Worm (Caenorhabditis elegans): Measurements from ENCODE around the gene C35D10.3.
A peak's percentile ranks its signal among the peaks of the same experiment; 100 is the strongest.

The C35D10.3 gene

DNA sequence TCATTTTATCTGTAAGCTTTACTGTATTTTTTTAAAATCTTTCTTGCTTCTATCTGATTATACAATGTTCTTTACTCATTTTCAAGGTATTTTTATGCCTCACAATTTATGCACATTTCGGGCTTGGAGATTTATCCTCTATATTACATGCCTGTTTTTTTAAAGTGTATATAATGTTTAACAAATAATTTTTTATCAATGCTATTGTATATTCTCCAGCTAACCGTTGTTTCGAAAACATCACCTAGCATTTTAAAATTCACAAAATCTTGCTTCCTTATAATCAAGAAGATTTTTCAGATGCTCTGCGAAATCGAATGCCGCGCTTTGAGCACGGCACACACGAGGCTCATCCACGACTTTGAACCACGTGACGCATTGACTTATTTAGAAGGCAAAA is 16.7 kb upstream of the C35D10.3 start, which contains the start of gene ced-4:
ced-4 (plus strand) TSS at position 301 of the 400 bp plus-strand sequence.
- peak in 1 of 3 experiments; percentile 1 for TF ChIP-seq lin-35 (GFP tag; optimal IDR thresholded peaks at IDR 0.05)
- no peak for TF ChIP-seq tbp1 (GFP tag; optimal IDR thresholded peaks at IDR 0.05)
- 0 out of 2 replicates have a peak, but pooled peaks have one; percentile 32 for TF ChIP-seq madf-3 (GFP tag; IDR thresholded peaks at IDR 0.05)

DNA sequence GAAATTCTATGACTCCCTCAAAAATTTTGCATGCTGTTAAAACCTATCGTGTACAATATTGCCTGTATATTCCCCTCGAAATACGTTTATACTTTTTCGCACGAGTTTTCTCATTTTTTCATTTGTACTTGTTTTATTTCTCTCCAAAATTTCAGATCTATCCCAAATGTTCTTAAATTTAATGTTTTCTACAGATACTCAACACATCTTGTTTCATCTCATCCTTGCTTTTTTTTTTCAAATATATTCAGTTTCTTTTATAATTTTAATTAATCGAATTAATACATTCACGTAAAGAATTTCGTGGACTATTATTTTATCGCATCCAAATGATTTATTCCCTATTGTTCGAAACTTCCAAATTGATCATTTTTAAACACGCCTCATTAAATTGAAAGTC is 13.8 kb upstream of the C35D10.3 start, which contains the start of gene C35D10.8:
C35D10.8 (plus strand) TSS at position 301 of the 400 bp plus-strand sequence.
- no peak for TF ChIP-seq snpc-3.4 (tag; optimal IDR thresholded peaks at IDR 0.05)
- no peak for TF ChIP-seq C17E4.6 (GFP tag; IDR thresholded peaks at IDR 0.05)
- no peak for TF ChIP-seq Y95B8A.8 (GFP tag; IDR thresholded peaks at IDR 0.05)
- TF ChIP-seq ztf-18 (tag; optimal IDR thresholded peaks at IDR 0.05) = no peak
- TF ChIP-seq ztf-26 (tag; optimal IDR thresholded peaks at IDR 0.05) = no peak
- TF ChIP-seq F22D6.2 (tag; optimal IDR thresholded peaks at IDR 0.05) = no peak
- TF ChIP-seq ztf-25 (GFP tag; IDR thresholded peaks at IDR 0.05) = no peak

- peak; percentile 88 for TF ChIP-seq lsl-1 (GFP tag; optimal IDR thresholded peaks at IDR 0.05)
- peak; percentile 73; the same call in 1 of the 2 replicates for TF ChIP-seq madf-6 (GFP tag; IDR thresholded peaks at IDR 0.05)
- no peak for TF ChIP-seq hrde-1 (tag; optimal IDR thresholded peaks at IDR 0.05; ENCODE audit: borderline replicate concordance)
- peak; percentile 25 for TF ChIP-seq unc-130 (GFP tag; optimal IDR thresholded peaks at IDR 0.05)
- TF ChIP-seq xnd-1 (tag; optimal IDR thresholded peaks at IDR 0.05) = peak; percentile 14
- TF ChIP-seq F33H1.4 (GFP tag; IDR thresholded peaks at IDR 0.05) = peak; percentile 75
- no peak for TF ChIP-seq ceh-79 (tag; optimal IDR thresholded peaks at IDR 0.05)
These were observed 12.6 kb upstream of the C35D10.3 start, which contains the start of gene C35D10.7 for ce11 chrIII:4856109-4856508. C35D10.7 (plus strand) TSS chrIII:4856193.

DNA sequence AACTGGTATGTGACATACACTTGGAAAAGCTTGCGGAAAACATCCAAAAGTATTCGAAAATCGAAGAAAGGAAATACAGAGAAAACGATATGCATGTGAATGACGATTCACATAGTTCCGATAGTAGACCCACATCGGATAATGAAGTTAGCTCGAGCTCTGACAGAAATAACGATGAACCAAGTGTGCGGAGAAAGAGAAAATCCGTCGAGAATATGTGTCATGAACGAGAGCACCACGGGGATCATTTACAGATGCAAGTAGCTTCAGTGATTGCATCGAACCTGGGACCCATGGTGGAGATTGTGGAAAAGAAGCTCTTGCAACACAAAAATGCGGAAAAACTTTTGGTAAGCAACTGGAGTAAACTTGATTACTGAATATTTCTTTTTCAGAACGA is 11.7 kb upstream of the C35D10.3 start:
- no peak for TF ChIP-seq egrh-3 (GFP tag; IDR thresholded peaks at IDR 0.05)
- TF ChIP-seq pbrm-1 (GFP tag; IDR thresholded peaks at IDR 0.05) = no peak
- TF ChIP-seq nfya-1 (tag; optimal IDR thresholded peaks at IDR 0.05; ENCODE audit: borderline replicate concordance, insufficient read depth) = no peak
- TF ChIP-seq egl-44 (GFP tag; IDR thresholded peaks at IDR 0.05) = no peak
- TF ChIP-seq F37B4.10 (GFP tag; IDR thresholded peaks at IDR 0.05) = no peak
- TF ChIP-seq cebp-1 (GFP tag; IDR thresholded peaks at IDR 0.05) = no peak
- no peak for TF ChIP-seq cebp-1 (tag; optimal IDR thresholded peaks at IDR 0.05)
- TF ChIP-seq ceh-79 (tag; optimal IDR thresholded peaks at IDR 0.05) = no peak
- TF ChIP-seq chd-7 (tag; optimal IDR thresholded peaks at IDR 0.05) = no peak
- TF ChIP-seq rec-8 (tag; optimal IDR thresholded peaks at IDR 0.05) = no peak
- no peak for TF ChIP-seq K11D2.4 (GFP tag; IDR thresholded peaks at IDR 0.05)
- TF ChIP-seq ceh-40 (GFP tag; IDR thresholded peaks at IDR 0.05) = no peak
- no peak for TF ChIP-seq hrde-1 (tag; optimal IDR thresholded peaks at IDR 0.05; ENCODE audit: borderline replicate concordance)
- no peak for TF ChIP-seq nfya-2 (GFP tag; IDR thresholded peaks at IDR 0.05)
- no peak for TF ChIP-seq snpc-1.1 (tag; optimal IDR thresholded peaks at IDR 0.05; ENCODE audit: insufficient read depth)
- no peak for TF ChIP-seq him-1 (tag; optimal IDR thresholded peaks at IDR 0.05)
- no peak for TF ChIP-seq akir-1 (GFP tag; optimal IDR thresholded peaks at IDR 0.05)

- TF ChIP-seq nfya-1 (tag; optimal IDR thresholded peaks at IDR 0.05; ENCODE audit: borderline replicate concordance, insufficient read depth) (no peak), F57A8.1 (GFP tag; optimal IDR thresholded peaks at IDR 0.05) (no peak), efl-1 (GFP tag; optimal IDR thresholded peaks at IDR 0.05) (no peak), ztf-22 (GFP tag; optimal IDR thresholded peaks at IDR 0.05) (no peak), hmg-1.2 (GFP tag; IDR thresholded peaks at IDR 0.05) (no peak), egl-18 (GFP tag; IDR thresholded peaks at IDR 0.05) (no peak), Y56A3A.18 (GFP tag; IDR thresholded peaks at IDR 0.05) (no peak), ceh-79 (tag; optimal IDR thresholded peaks at IDR 0.05) (no peak), fkh-3 (tag; optimal IDR thresholded peaks at IDR 0.05) (no peak), sdz-38 (tag; optimal IDR thresholded peaks at IDR 0.05) (no peak), let-526 (GFP tag; IDR thresholded peaks at IDR 0.05) (no peak), zfh-2 (GFP tag; conservative IDR thresholded peaks at IDR 0.05) (no peak), mel-28 (tag; optimal IDR thresholded peaks at IDR 0.05; ENCODE audit: borderline replicate concordance) (no peak)
These were observed 9.7 kb upstream of the C35D10.3 start, which contains the start of gene C35D10.6 for ce11 chrIII:4859039-4859438. C35D10.6 (plus strand) TSS chrIII:4859339.

Data from whole organism, young adult.